Fruit fly (Drosophila melanogaster): Measurements from ENCODE around the gene CG5250.

- TF ChIP-seq cic (GFP tag; optimal IDR thresholded peaks at IDR 0.05) (no peak), CG7045 (GFP tag; optimal IDR thresholded peaks at IDR 0.05) (no peak), CG7101 (tag; optimal IDR thresholded peaks at IDR 0.05) (no peak), tj (GFP tag; optimal IDR thresholded peaks at IDR 0.05) (no peak), CG14711 (tag; optimal IDR thresholded peaks at IDR 0.05) (no peak), ovo (GFP tag; optimal IDR thresholded peaks at IDR 0.05) (no peak), pad (GFP tag; optimal IDR thresholded peaks at IDR 0.05) (no peak)
Measured at dm6 chr3R:19253975-19254374, 24.9 kb upstream of the CG5250 start.
